Worm (Caenorhabditis elegans) whole organism, midembryonic: Measurements from ENCODE around the gene lido-17.

Source experiments
- T22C8.4 ChIP-seq: fragments of 200-800 bp; sonication (Bioruptor generic); IDR thresholded peaks from 2 replicates; pipeline ENCODE4 v1.3.6; 2022; ENCODE audit warnings: missing genetic modification characterization, missing compliant biosample characterization
- flt-1 ChIP-seq: fragments of 200-800 bp; sonication (Bioruptor generic); IDR thresholded peaks from 2 replicates; pipeline ENCODE4 v1.3.6; 2022; ENCODE audit warnings: missing genetic modification characterization, missing compliant biosample characterization
- klf-2 ChIP-seq: fragments of 200-800 bp; sonication (Bioruptor generic); conservative IDR thresholded peaks from 2 replicates; pipeline ENCODE4 v1.3.6; 2022; ENCODE audit warnings: missing genetic modification reagents, missing genetic modification characterization, missing compliant biosample characterization
- med-1 ChIP-seq: sonication (generic microtip); optimal IDR thresholded peaks from 2 replicates; lab custom pipeline; 2017; ENCODE audit warnings: missing genetic modification characterization, mild to moderate bottlenecking, missing compliant biosample characterization, antibody characterized with exemption, missing genetic modification reagents; ENCODE audit not compliant: insufficient read depth
- ref-1 ChIP-seq: fragments of 200-800 bp; sonication (Bioruptor generic); conservative IDR thresholded peaks from 2 replicates; pipeline ENCODE4 v1.3.6; 2022; ENCODE audit warnings: missing genetic modification reagents, missing genetic modification characterization, missing compliant biosample characterization
- tab-1 ChIP-seq: fragments of 200-800 bp; sonication (Bioruptor generic); IDR thresholded peaks from 2 replicates; pipeline ENCODE4 v1.3.6; 2022; ENCODE audit warnings: missing genetic modification characterization, missing compliant biosample characterization
- ztf-23 ChIP-seq: fragments of 200-800 bp; sonication (Bioruptor generic); IDR thresholded peaks from 2 replicates; pipeline ENCODE4 v1.3.6; 2022; ENCODE audit warnings: missing genetic modification reagents, missing genetic modification characterization, missing compliant biosample characterization

ce11 chrII:9426076-9426475 is 33.5 kb upstream of the lido-17 start, which contains the start of gene M176.10:
- no peak for TF ChIP-seq tab-1 (GFP tag; lab: Robert Waterston, UW)
- TF ChIP-seq ref-1 (GFP tag; lab: Robert Waterston, UW), result no peak
- TF ChIP-seq ztf-23 (GFP tag; lab: Robert Waterston, UW), result no peak
- TF ChIP-seq med-1, result no peak
- no peak for TF ChIP-seq flt-1
- TF ChIP-seq klf-2, result no peak
- no peak for TF ChIP-seq T22C8.4
